Worm (Caenorhabditis elegans) whole organism, L4/young adult: ENCODE results near the gene fbxa-206.
"Not testable (repeated sequence)": the region's sequence is repeated elsewhere in the genome, so short reads cannot be mapped to it uniquely, and the experiment has no call there.

Experiments
- W03F9.2 ChIP-seq: fragments of 150-350 bp; optimal IDR thresholded peaks from 2 replicates; lab custom pipeline; 2014; ENCODE audit warnings: missing biosample characterization, missing genetic modification characterization
- dao-5 ChIP-seq: sonication (generic microtip); optimal IDR thresholded peaks from 2 replicates; lab custom pipeline; 2016; ENCODE audit warnings: missing genotype, missing genetic modification characterization, moderate library complexity, missing compliant biosample characterization
- him-1 ChIP-seq: sonication (generic microtip); optimal IDR thresholded peaks from 2 replicates; lab custom pipeline; 2016; ENCODE audit warnings: missing genotype, missing genetic modification reagents, missing genetic modification characterization, missing compliant biosample characterization

Gene fbxa-206

ce11 chrV:16918378-16918777, at the start of gene fbxa-206, which contains the start of gene Y102A5C.2:
TSS of gene fbxa-206 (minus strand) at chrV:16918478.
TSS of gene Y102A5C.2 (plus strand) at chrV:16918731.
- no peak for TF ChIP-seq W03F9.2 (tag; lab: Kevin White, UChicago)
- TF ChIP-seq dao-5: no peak
- no peak for TF ChIP-seq him-1 (tag; lab: Kevin White, UChicago)

ce11 chrV:16966636-16967035, 48.4 kb upstream of the fbxa-206 start, which contains the start of gene fbxa-90:
TSS of gene fbxa-90 (plus strand) at chrV:16966814.
- no peak for TF ChIP-seq him-1 (tag; lab: Kevin White, UChicago)
- TF ChIP-seq dao-5: no peak
- no peak for TF ChIP-seq W03F9.2 (tag; lab: Kevin White, UChicago)

- TF ChIP-seq dao-5: no peak
- peak; percentile 86 for TF ChIP-seq W03F9.2 (tag; lab: Kevin White, UChicago)
- no peak for TF ChIP-seq him-1 (tag; lab: Kevin White, UChicago)
Observed at ce11 chrV:16965655-16966054, 47.4 kb upstream of the fbxa-206 start, which contains the start of gene efl-1. TSS of gene efl-1 (minus strand) at chrV:16965675.

- no peak for TF ChIP-seq W03F9.2 (tag; lab: Kevin White, UChicago)
Observed at ce11 chrV:16958975-16959374, 40.7 kb upstream of the fbxa-206 start.

- TF ChIP-seq dao-5: no peak
- no peak for TF ChIP-seq him-1 (tag; lab: Kevin White, UChicago)
- TF ChIP-seq W03F9.2 (tag; lab: Kevin White, UChicago): no peak
Observed at ce11 chrV:16956229-16956628, 38.0 kb upstream of the fbxa-206 start, which contains the start of gene clec-239. TSS of gene clec-239 (plus strand) at chrV:16956529.

- TF ChIP-seq W03F9.2 (tag; lab: Kevin White, UChicago) (no peak), him-1 (tag; lab: Kevin White, UChicago) (no peak), dao-5 (no peak)
Observed at ce11 chrV:16954766-16955165, 36.5 kb upstream of the fbxa-206 start, which contains the start of gene srh-206. TSS of gene srh-206 (minus strand) at chrV:16954866.

- no peak for TF ChIP-seq dao-5
- TF ChIP-seq W03F9.2 (tag; lab: Kevin White, UChicago): no peak
- TF ChIP-seq him-1 (tag; lab: Kevin White, UChicago): no peak
Observed at ce11 chrV:16951504-16951903, 33.2 kb upstream of the fbxa-206 start, which contains the start of gene clec-238. TSS of gene clec-238 (plus strand) at chrV:16951804.

ce11 chrV:16950036-16950435, 31.8 kb upstream of the fbxa-206 start:
- TF ChIP-seq W03F9.2 (tag; lab: Kevin White, UChicago): no peak
- TF ChIP-seq dao-5: no peak
- no peak for TF ChIP-seq him-1 (tag; lab: Kevin White, UChicago)

- not testable (repeated sequence) for TF ChIP-seq him-1 (tag; lab: Kevin White, UChicago); dao-5; W03F9.2 (tag; lab: Kevin White, UChicago)
Observed at ce11 chrV:16949609-16950008, 31.3 kb upstream of the fbxa-206 start, which contains the start of gene fbxa-111. TSS of gene fbxa-111 (minus strand) at chrV:16949709.

- not testable (repeated sequence) for TF ChIP-seq him-1 (tag; lab: Kevin White, UChicago); W03F9.2 (tag; lab: Kevin White, UChicago); dao-5
Observed at ce11 chrV:16948011-16948410, 29.7 kb upstream of the fbxa-206 start, which contains the start of gene fbxa-112. TSS of gene fbxa-112 (minus strand) at chrV:16948111.

ce11 chrV:16938731-16939130, 20.5 kb upstream of the fbxa-206 start, which contains the start of gene fbxa-148:
TSS of gene fbxa-148 (plus strand) at chrV:16939031.
- TF ChIP-seq him-1 (tag; lab: Kevin White, UChicago); dao-5; W03F9.2 (tag; lab: Kevin White, UChicago): not testable (repeated sequence)

- TF ChIP-seq him-1 (tag; lab: Kevin White, UChicago) (no peak), dao-5 (no peak), W03F9.2 (tag; lab: Kevin White, UChicago) (no peak)
Observed at ce11 chrV:16927345-16927744, 9.1 kb upstream of the fbxa-206 start, which contains the start of gene Y102A5C.36. TSS of gene Y102A5C.36 (minus strand) at chrV:16927445.

- TF ChIP-seq him-1 (tag; lab: Kevin White, UChicago): no peak
- no peak for TF ChIP-seq dao-5
- no peak for TF ChIP-seq W03F9.2 (tag; lab: Kevin White, UChicago)
Observed at ce11 chrV:16921952-16922351, 3.7 kb upstream of the fbxa-206 start, which contains the start of gene Y102A5C.4. TSS of gene Y102A5C.4 (plus strand) at chrV:16922252.

- no peak for TF ChIP-seq W03F9.2 (tag; lab: Kevin White, UChicago)
- no peak for TF ChIP-seq dao-5
- TF ChIP-seq him-1 (tag; lab: Kevin White, UChicago): no peak
Observed at ce11 chrV:16919675-16920074, 1.4 kb upstream of the fbxa-206 start.
